Worm (Caenorhabditis elegans) whole organism, midembryonic: ENCODE data around the gene scrm-3.
"Not testable (repeated sequence)": the region's sequence is repeated elsewhere in the genome, so short reads cannot be mapped to it uniquely, and the experiment has no call there.

Source experiments
- T22C8.4 ChIP-seq: fragments of 200-800 bp; sonication (Bioruptor generic); IDR thresholded peaks from 2 replicates; pipeline ENCODE4 v1.3.6; 2022; ENCODE audit warnings: missing genetic modification characterization, missing compliant biosample characterization
- cog-1 ChIP-seq: sonication (generic microtip); optimal IDR thresholded peaks from 2 replicates; lab custom pipeline; 2016; ENCODE audit warnings: missing genetic modification characterization, missing compliant biosample characterization
- flt-1 ChIP-seq: fragments of 200-800 bp; sonication (Bioruptor generic); IDR thresholded peaks from 2 replicates; pipeline ENCODE4 v1.3.6; 2022; ENCODE audit warnings: missing genetic modification characterization, missing compliant biosample characterization
- klf-2 ChIP-seq: fragments of 200-800 bp; sonication (Bioruptor generic); conservative IDR thresholded peaks from 2 replicates; pipeline ENCODE4 v1.3.6; 2022; ENCODE audit warnings: missing genetic modification reagents, missing genetic modification characterization, missing compliant biosample characterization
- med-1 ChIP-seq: sonication (generic microtip); optimal IDR thresholded peaks from 2 replicates; lab custom pipeline; 2017; ENCODE audit warnings: missing genetic modification characterization, mild to moderate bottlenecking, missing compliant biosample characterization, antibody characterized with exemption, missing genetic modification reagents; ENCODE audit not compliant: insufficient read depth
- ref-1 ChIP-seq: fragments of 200-800 bp; sonication (Bioruptor generic); conservative IDR thresholded peaks from 2 replicates; pipeline ENCODE4 v1.3.6; 2022; ENCODE audit warnings: missing genetic modification reagents, missing genetic modification characterization, missing compliant biosample characterization
- tab-1 ChIP-seq: fragments of 200-800 bp; sonication (Bioruptor generic); IDR thresholded peaks from 2 replicates; pipeline ENCODE4 v1.3.6; 2022; ENCODE audit warnings: missing genetic modification characterization, missing compliant biosample characterization
- ztf-23 ChIP-seq: fragments of 200-800 bp; sonication (Bioruptor generic); IDR thresholded peaks from 2 replicates; pipeline ENCODE4 v1.3.6; 2022; ENCODE audit warnings: missing genetic modification reagents, missing genetic modification characterization, missing compliant biosample characterization
- ztf-29 ChIP-seq: fragments of 200-800 bp; sonication (Bioruptor generic); IDR thresholded peaks from 2 replicates; pipeline ENCODE4 v1.3.6; 2022; ENCODE audit warnings: missing genetic modification reagents, missing genetic modification characterization, missing compliant biosample characterization

Gene scrm-3

ce11 chrV:3367773-3368172 is 10.8 kb upstream of the scrm-3 start, which contains the start of gene C04E12.2:
C04E12.2 (plus strand) TSS chrV:3368073.
- TF ChIP-seq med-1 (GFP tag; lab: Kevin White, UChicago); cog-1 (tag; lab: Kevin White, UChicago); klf-2 (GFP tag; lab: Robert Waterston, UW): not testable (repeated sequence)

DNA sequence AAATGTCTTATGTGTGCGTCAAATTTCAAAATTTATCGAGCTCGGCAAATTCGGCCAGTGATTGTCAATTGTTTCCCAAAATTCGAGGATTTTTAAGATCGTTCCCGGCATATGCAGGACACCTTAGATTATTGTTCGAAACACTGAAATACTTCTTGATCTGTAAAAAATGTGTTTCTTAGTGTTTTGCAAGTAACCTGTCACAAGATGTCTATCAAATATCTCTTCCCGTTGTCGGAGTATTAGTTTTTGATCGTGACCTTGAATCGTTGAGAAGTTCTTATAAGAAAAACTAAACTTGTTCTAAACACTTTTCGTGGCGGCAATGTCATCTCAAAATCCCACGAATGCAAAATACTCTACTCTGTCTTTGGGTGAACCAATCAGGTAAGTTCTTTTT is 5.5 kb upstream of the scrm-3 start, which contains the start of gene C04E12.4:
Gene C04E12.4, plus strand, starts transcription at position 301 of the 400 bp plus-strand sequence.
- TF ChIP-seq med-1 (GFP tag; lab: Kevin White, UChicago) (no peak), ref-1 (no peak), klf-2 (GFP tag; lab: Robert Waterston, UW) (no peak), ztf-29 (GFP tag; lab: Robert Waterston, UW) (no peak), tab-1 (GFP tag; lab: Robert Waterston, UW) (no peak), T22C8.4 (GFP tag; lab: Robert Waterston, UW) (no peak), flt-1 (GFP tag; lab: Robert Waterston, UW) (no peak), ztf-23 (GFP tag; lab: Robert Waterston, UW) (no peak), cog-1 (tag; lab: Kevin White, UChicago) (no peak)

DNA sequence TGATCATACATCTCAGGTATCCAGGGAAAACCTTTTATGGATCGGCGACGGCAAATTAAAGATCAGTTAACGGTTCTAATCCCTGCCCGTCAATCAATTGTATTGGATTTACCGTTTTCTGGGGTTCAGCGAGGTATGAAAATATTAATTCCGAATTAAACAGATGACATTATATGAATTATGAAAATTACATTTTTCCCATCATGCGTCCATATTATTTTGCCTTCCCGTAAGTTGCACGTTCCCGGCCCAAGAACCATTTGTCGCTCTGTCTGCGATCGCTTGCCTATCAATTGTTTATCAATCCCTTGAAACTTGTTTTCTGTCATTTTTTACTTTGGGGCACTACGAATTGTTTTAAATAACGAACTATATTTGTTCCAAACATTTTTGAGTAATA is 4.6 kb upstream of the scrm-3 start:
- TF ChIP-seq klf-2 (GFP tag; lab: Robert Waterston, UW), result no peak
- no peak for TF ChIP-seq ztf-29 (GFP tag; lab: Robert Waterston, UW)
- TF ChIP-seq T22C8.4 (GFP tag; lab: Robert Waterston, UW), result no peak

ce11 chrV:3358267-3358666 is 1.3 kb upstream of the scrm-3 start, which contains the start of gene C04E12.5:
C04E12.5 (plus strand) TSS chrV:3358567.
- TF ChIP-seq flt-1 (GFP tag; lab: Robert Waterston, UW), result no peak
- no peak for TF ChIP-seq tab-1 (GFP tag; lab: Robert Waterston, UW)
- TF ChIP-seq ref-1, result no peak
- TF ChIP-seq T22C8.4 (GFP tag; lab: Robert Waterston, UW), result no peak
- TF ChIP-seq ztf-23 (GFP tag; lab: Robert Waterston, UW), result no peak
- TF ChIP-seq med-1 (GFP tag; lab: Kevin White, UChicago), result no peak
- no peak for TF ChIP-seq cog-1 (tag; lab: Kevin White, UChicago)
- TF ChIP-seq ztf-29 (GFP tag; lab: Robert Waterston, UW), result no peak
- no peak for TF ChIP-seq klf-2 (GFP tag; lab: Robert Waterston, UW)

ce11 chrV:3355544-3355943 is 1.5 kb downstream of the scrm-3 start:
- TF ChIP-seq ztf-23 (GFP tag; lab: Robert Waterston, UW), result no peak
- TF ChIP-seq klf-2 (GFP tag; lab: Robert Waterston, UW), result no peak
- TF ChIP-seq cog-1 (tag; lab: Kevin White, UChicago), result no peak

DNA sequence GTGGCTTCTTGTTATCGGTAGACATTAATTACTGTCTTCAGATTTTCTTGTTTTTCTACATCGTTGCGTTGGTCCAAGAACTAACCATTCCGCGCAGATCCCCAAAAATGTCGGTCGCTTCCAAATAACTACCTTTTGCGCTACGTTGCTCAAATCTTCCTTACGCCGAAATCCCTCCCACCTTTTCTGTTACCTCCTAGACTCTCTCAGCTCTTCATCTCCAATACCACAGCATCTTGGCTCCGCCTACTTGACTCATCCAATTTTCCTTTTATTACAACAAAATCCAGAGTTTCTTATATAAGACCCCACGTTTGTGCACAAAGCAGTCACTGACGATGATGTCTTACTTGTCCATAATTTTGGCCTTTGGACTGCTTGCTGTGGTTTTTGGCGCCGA is 4.1 kb downstream of the scrm-3 start, which contains the start of gene C17B7.12:
Gene C17B7.12, plus strand, starts transcription at position 301 of the 400 bp plus-strand sequence.
- TF ChIP-seq T22C8.4 (GFP tag; lab: Robert Waterston, UW), result no peak
- TF ChIP-seq klf-2 (GFP tag; lab: Robert Waterston, UW), result no peak
- TF ChIP-seq ztf-23 (GFP tag; lab: Robert Waterston, UW), result no peak
- no peak for TF ChIP-seq tab-1 (GFP tag; lab: Robert Waterston, UW)
- TF ChIP-seq ztf-29 (GFP tag; lab: Robert Waterston, UW), result no peak
- no peak for TF ChIP-seq flt-1 (GFP tag; lab: Robert Waterston, UW)
- no peak for TF ChIP-seq med-1 (GFP tag; lab: Kevin White, UChicago)
- TF ChIP-seq ref-1, result no peak

- no peak for TF ChIP-seq tab-1 (GFP tag; lab: Robert Waterston, UW)
- TF ChIP-seq T22C8.4 (GFP tag; lab: Robert Waterston, UW), result no peak
- no peak for TF ChIP-seq ztf-29 (GFP tag; lab: Robert Waterston, UW)
- TF ChIP-seq ztf-23 (GFP tag; lab: Robert Waterston, UW), result no peak
- TF ChIP-seq cog-1 (tag; lab: Kevin White, UChicago), result no peak
- no peak for TF ChIP-seq ref-1
- TF ChIP-seq flt-1 (GFP tag; lab: Robert Waterston, UW), result no peak
- TF ChIP-seq med-1 (GFP tag; lab: Kevin White, UChicago), result no peak
- TF ChIP-seq klf-2 (GFP tag; lab: Robert Waterston, UW), result no peak
Observed at ce11 chrV:3351266-3351665, 5.7 kb downstream of the scrm-3 start, which contains the start of gene str-63. str-63 (plus strand) TSS chrV:3351566.

DNA sequence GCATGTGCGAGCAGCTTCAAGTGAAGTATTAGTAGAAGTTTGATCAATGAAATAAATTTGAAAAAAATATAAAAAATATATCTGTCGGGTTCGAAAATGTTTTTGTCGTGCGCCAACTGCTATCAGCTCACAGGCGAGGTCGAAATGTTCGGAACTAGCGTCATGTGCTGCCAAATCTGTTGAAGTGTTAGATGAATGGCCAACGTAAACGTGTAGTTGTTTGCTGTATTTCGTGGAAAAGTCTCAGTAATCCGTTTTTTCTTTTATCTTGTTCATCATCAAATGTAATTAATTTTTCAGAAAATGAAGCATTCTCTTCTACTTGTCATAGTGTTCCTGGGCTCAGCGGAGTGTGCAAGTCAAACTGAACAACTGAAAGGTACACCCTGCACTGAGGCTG is 7.1 kb downstream of the scrm-3 start, which contains the start of gene C17B7.15:
Gene C17B7.15, plus strand, starts transcription at position 301 of the 400 bp plus-strand sequence.
- TF ChIP-seq ztf-23 (GFP tag; lab: Robert Waterston, UW) (no peak), med-1 (GFP tag; lab: Kevin White, UChicago) (no peak), ztf-29 (GFP tag; lab: Robert Waterston, UW) (no peak), ref-1 (no peak), T22C8.4 (GFP tag; lab: Robert Waterston, UW) (no peak), flt-1 (GFP tag; lab: Robert Waterston, UW) (no peak), klf-2 (GFP tag; lab: Robert Waterston, UW) (no peak), cog-1 (tag; lab: Kevin White, UChicago) (no peak), tab-1 (GFP tag; lab: Robert Waterston, UW) (no peak)

- TF ChIP-seq T22C8.4 (GFP tag; lab: Robert Waterston, UW) (no peak), ref-1 (no peak), klf-2 (GFP tag; lab: Robert Waterston, UW) (no peak), cog-1 (tag; lab: Kevin White, UChicago) (no peak), med-1 (GFP tag; lab: Kevin White, UChicago) (no peak), tab-1 (GFP tag; lab: Robert Waterston, UW) (no peak), ztf-29 (GFP tag; lab: Robert Waterston, UW) (no peak), ztf-23 (GFP tag; lab: Robert Waterston, UW) (no peak), flt-1 (GFP tag; lab: Robert Waterston, UW) (no peak)
Observed at ce11 chrV:3347486-3347885, 9.5 kb downstream of the scrm-3 start.
